Worm (Caenorhabditis elegans) whole organism, L4 larva: Measurements from ENCODE around the gene ptr-13.

Experiments used
- R02D3.7 ChIP-seq: fragments of 150-350 bp; sonication (generic microtip); optimal IDR thresholded peaks from 3 replicates; lab custom pipeline; 2014; ENCODE audit warnings: missing biosample characterization, missing genetic modification characterization
- hlh-30 ChIP-seq: sonication (generic microtip); optimal IDR thresholded peaks from 2 replicates; lab custom pipeline; 2017; ENCODE audit warnings: antibody characterized with exemption, mild to moderate bottlenecking, missing genetic modification characterization, missing compliant biosample characterization; ENCODE audit not compliant: insufficient read depth
- mdl-1 ChIP-seq, 2 experiments: fragments of 150-350 bp in 1 of 2; sonication (generic microtip) in 1 of 2; optimal IDR thresholded peaks; 2 replicates each; lab custom pipeline; 2014 to 2017; ENCODE audit warnings: missing biosample characterization in 2 of 2, missing genetic modification characterization in 2 of 2
- nhr-41 ChIP-seq: fragments of 200-800 bp; sonication (Bioruptor generic); IDR thresholded peaks from 2 replicates; pipeline ENCODE4 v1.3.6; 2022; ENCODE audit warnings: missing genetic modification reagents, missing genetic modification characterization, missing compliant biosample characterization
- skn-1 ChIP-seq: fragments of 150-350 bp; optimal IDR thresholded peaks from 2 replicates; lab custom pipeline; 2014; ENCODE audit warnings: missing biosample characterization, missing genetic modification characterization
- snpc-4 ChIP-seq: fragments of 150-350 bp; optimal IDR thresholded peaks from 2 replicates; lab custom pipeline; 2014; ENCODE audit warnings: missing biosample characterization, missing genetic modification characterization
- zag-1 ChIP-seq: fragments of 150-350 bp; optimal IDR thresholded peaks from 2 replicates; lab custom pipeline; 2014; ENCODE audit warnings: missing biosample characterization, missing genetic modification characterization
- zfp-3 ChIP-seq: fragments of 200-800 bp; sonication (Bioruptor generic); conservative IDR thresholded peaks from 2 replicates; pipeline ENCODE4 v1.3.6; 2022; ENCODE audit warnings: missing genetic modification reagents, missing genetic modification characterization, missing compliant biosample characterization

DNA sequence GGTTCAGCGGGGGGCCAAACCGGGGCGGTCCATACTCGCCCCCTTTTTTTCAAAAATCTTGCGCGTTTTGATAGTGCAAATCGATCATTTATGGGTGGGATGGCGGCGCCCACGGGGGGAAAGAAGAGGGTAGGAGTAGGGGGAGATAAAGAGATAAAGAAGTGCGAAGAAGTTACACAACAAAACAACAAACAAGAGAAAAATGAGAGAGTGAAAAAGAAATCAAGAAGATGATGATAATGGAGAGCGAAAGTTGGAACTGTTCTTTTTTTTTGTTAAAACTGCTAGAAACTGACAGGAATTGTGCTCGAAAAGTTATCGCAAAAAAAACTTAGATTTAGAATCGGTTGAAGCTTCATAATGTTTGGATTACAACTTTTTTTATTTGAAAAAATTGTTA is at the start of gene ptr-13:
- TF ChIP-seq snpc-4 (tag; lab: Kevin White, UChicago), result no peak
- TF ChIP-seq nhr-41 (GFP tag; lab: Robert Waterston, UW), result no peak
- no peak for TF ChIP-seq hlh-30 (tag; lab: Kevin White, UChicago)
- TF ChIP-seq mdl-1 (tag; optimal IDR thresholded peaks at IDR 0.05; lab: Kevin White, UChicago), result no peak
- TF ChIP-seq R02D3.7 (tag; lab: Kevin White, UChicago), result no peak
- no peak for TF ChIP-seq zag-1 (tag; lab: Kevin White, UChicago)
- no peak for TF ChIP-seq skn-1 (tag; lab: Kevin White, UChicago)
- TF ChIP-seq zfp-3, result no peak
